Fruit fly (Drosophila melanogaster): ENCODE results near the gene wge.
A peak's percentile ranks its signal among the peaks of the same experiment; 100 is the strongest.

The wge gene

dm6 chr3R:22753895-22754774 is 33.2 kb upstream of the wge start (continued):
- TF ChIP-seq Met (GFP tag; optimal IDR thresholded peaks at IDR 0.05) (no peak), fd85E (GFP tag; optimal IDR thresholded peaks at IDR 0.05) (no peak), Sox14 (GFP tag; optimal IDR thresholded peaks at IDR 0.05) (no peak), lz (GFP tag; optimal IDR thresholded peaks at IDR 0.05) (no peak), Ets96B (tag; optimal IDR thresholded peaks at IDR 0.05) (no peak), Eip75B (GFP tag; optimal IDR thresholded peaks at IDR 0.05) (peak; percentile 16), Smox (GFP tag; optimal IDR thresholded peaks at IDR 0.05) (no peak), CG10669 (GFP tag; optimal IDR thresholded peaks at IDR 0.05) (no peak), CG8319 (GFP tag; optimal IDR thresholded peaks at IDR 0.05) (no peak), topi (GFP tag; optimal IDR thresholded peaks at IDR 0.05) (no peak), esn (GFP tag; optimal IDR thresholded peaks at IDR 0.05) (peak; percentile 14), CG4318 (GFP tag; optimal IDR thresholded peaks at IDR 0.05) (peak; percentile 51), CG6854 (GFP tag; optimal IDR thresholded peaks at IDR 0.05) (no peak), fd59A (GFP tag; optimal IDR thresholded peaks at IDR 0.05) (no peak), CG8632 (GFP tag; optimal IDR thresholded peaks at IDR 0.05) (no peak), CG10631 (GFP tag; optimal IDR thresholded peaks at IDR 0.05) (peak; percentile 23)

dm6 chr3R:22753600-22753894 is 32.6 kb upstream of the wge start:
- no peak for TF ChIP-seq CG15336 (GFP tag; IDR thresholded peaks at IDR 0.05)
- TF ChIP-seq ss (GFP tag; optimal IDR thresholded peaks at IDR 0.05): peak in 1 of 2 experiments; percentile 38
- TF ChIP-seq fkh (GFP tag; optimal IDR thresholded peaks at IDR 0.05): peak; percentile 71
- no peak for TF ChIP-seq Ets21C (GFP tag; optimal IDR thresholded peaks at IDR 0.05)
- no peak for TF ChIP-seq topi (GFP tag; optimal IDR thresholded peaks at IDR 0.05)
- no peak for TF ChIP-seq vri (GFP tag; optimal IDR thresholded peaks at IDR 0.05)
- no peak for TF ChIP-seq CG8632 (GFP tag; optimal IDR thresholded peaks at IDR 0.05)

- TF ChIP-seq fkh (GFP tag; optimal IDR thresholded peaks at IDR 0.05) (no peak), Sox14 (GFP tag; optimal IDR thresholded peaks at IDR 0.05) (no peak), Hr38 (GFP tag; optimal IDR thresholded peaks at IDR 0.05) (no peak), CG10631 (GFP tag; optimal IDR thresholded peaks at IDR 0.05) (no peak), eg (GFP tag; IDR thresholded peaks at IDR 0.05) (0 out of 3 replicates have a peak, but pooled peaks have one; percentile 12), CG3032 (tag; optimal IDR thresholded peaks at IDR 0.05) (no peak), Eip78C (GFP tag) (peak; percentile 21), cyc (GFP tag; optimal IDR thresholded peaks at IDR 0.05) (no peak), topi (GFP tag; optimal IDR thresholded peaks at IDR 0.05) (no peak), Ets96B (tag; optimal IDR thresholded peaks at IDR 0.05) (no peak), Met (GFP tag; optimal IDR thresholded peaks at IDR 0.05) (no peak), svp (GFP tag) (peak; percentile 35), CG6276 (GFP tag; optimal IDR thresholded peaks at IDR 0.05) (no peak), CG15336 (GFP tag; IDR thresholded peaks at IDR 0.05) (no peak)
Observed at dm6 chr3R:22752929-22753328, 32.0 kb upstream of the wge start.

- TF ChIP-seq svp (GFP tag): peak; percentile 69
- no peak for TF ChIP-seq topi (GFP tag; optimal IDR thresholded peaks at IDR 0.05)
Observed at dm6 chr3R:22751698-22752097, 30.7 kb upstream of the wge start.

dm6 chr3R:22751111-22751510 is 30.2 kb upstream of the wge start:
- no peak for TF ChIP-seq esn (GFP tag; optimal IDR thresholded peaks at IDR 0.05)
- peak; percentile 9 for TF ChIP-seq topi (GFP tag; optimal IDR thresholded peaks at IDR 0.05)
- peak; percentile 65 for TF ChIP-seq svp (GFP tag)
- TF ChIP-seq CG6163 (GFP tag; IDR thresholded peaks at IDR 0.05): peak; percentile 57
- peak; percentile 62; the same call in 2 of the 3 replicates for TF ChIP-seq eg (GFP tag; IDR thresholded peaks at IDR 0.05)
- peak; percentile 42 for TF ChIP-seq CG11762 (GFP tag; optimal IDR thresholded peaks at IDR 0.05; ENCODE audit: insufficient read depth)
- TF ChIP-seq Gug (GFP tag; IDR thresholded peaks at IDR 0.05): peak; percentile 47; the same call in 1 of the 2 replicates
- peak; percentile 15 for TF ChIP-seq achi (GFP tag; optimal IDR thresholded peaks at IDR 0.05)
- TF ChIP-seq ss (GFP tag; optimal IDR thresholded peaks at IDR 0.05): no peak
- no peak for TF ChIP-seq Lpt (GFP tag; optimal IDR thresholded peaks at IDR 0.05)
- peak; percentile 45 for TF ChIP-seq OdsH (GFP tag; optimal IDR thresholded peaks at IDR 0.05)
- peak; percentile 42 for TF ChIP-seq CG7368 (GFP tag; optimal IDR thresholded peaks at IDR 0.05)
- TF ChIP-seq Hr39 (GFP tag; optimal IDR thresholded peaks at IDR 0.05): peak; percentile 29
- peak; percentile 18 for TF ChIP-seq Ets96B (tag; optimal IDR thresholded peaks at IDR 0.05)
- TF ChIP-seq dac (GFP tag; optimal IDR thresholded peaks at IDR 0.05): peak; percentile 16
- TF ChIP-seq CG32006 (GFP tag; optimal IDR thresholded peaks at IDR 0.05): peak; percentile 54
- TF ChIP-seq Met (GFP tag; optimal IDR thresholded peaks at IDR 0.05): peak; percentile 36
- TF ChIP-seq CG8319 (GFP tag; optimal IDR thresholded peaks at IDR 0.05): peak; percentile 6
- TF ChIP-seq fd85E (GFP tag; optimal IDR thresholded peaks at IDR 0.05): no peak
- TF ChIP-seq CG11294 (GFP tag; IDR thresholded peaks at IDR 0.05): no peak
- TF ChIP-seq Sox15 (GFP tag; optimal IDR thresholded peaks at IDR 0.05): no peak
- no peak for TF ChIP-seq CG3919 (GFP tag; optimal IDR thresholded peaks at IDR 0.05)
- TF ChIP-seq Hr38 (GFP tag; optimal IDR thresholded peaks at IDR 0.05): no peak

Measured in whole organism, prepupa.